Fruit fly (Drosophila melanogaster): Measurements from ENCODE around the gene Ccp84Af.

Ccp84Af gene

dm6 chr3R:6657278-6658246 is 32.5 kb downstream of the Ccp84Af start, which contains the start of the genes CG1307 and twr (continued):
- no peak for TF ChIP-seq CG12769 (tag; optimal IDR thresholded peaks at IDR 0.05)
- TF ChIP-seq Chrac-16 (GFP tag; optimal IDR thresholded peaks at IDR 0.05): peak; percentile 24
- no peak for TF ChIP-seq gem (tag; optimal IDR thresholded peaks at IDR 0.05)
- TF ChIP-seq CG10366 (GFP tag; IDR thresholded peaks at IDR 0.05): no peak
- TF ChIP-seq Nf-YB (GFP tag; optimal IDR thresholded peaks at IDR 0.05): peak; percentile 15
- no peak for TF ChIP-seq wor (GFP tag; IDR thresholded peaks at IDR 0.05)

DNA sequence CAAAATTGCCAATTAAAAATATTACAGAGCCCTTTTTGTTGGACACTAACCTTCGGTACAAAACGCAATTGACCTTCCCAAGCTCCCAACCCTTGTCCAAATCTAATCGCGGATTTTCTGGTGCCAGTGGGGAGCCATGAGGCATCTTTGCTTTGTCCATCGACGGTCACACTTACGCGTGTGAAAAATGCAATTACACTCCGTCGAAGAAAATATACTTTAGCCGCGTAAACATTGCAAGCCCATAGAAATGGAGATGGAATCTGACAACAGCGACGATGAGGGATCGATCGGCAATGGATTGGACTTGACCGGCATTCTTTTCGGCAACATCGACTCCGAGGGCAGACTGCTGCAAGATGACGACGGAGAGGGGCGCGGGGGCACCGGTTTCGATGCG is 43.3 kb downstream of the Ccp84Af start, which contains the start of gene Taf1:
Taf1 (plus strand) TSS at position 150 of the 400 bp plus-strand sequence.
- TF ChIP-seq CG32767 (GFP tag; IDR thresholded peaks at IDR 0.05): no peak
- TF ChIP-seq knrl (GFP tag; IDR thresholded peaks at IDR 0.05; ENCODE audit: partially characterized antibody): peak; percentile 30; the same call in 1 of the 3 replicates
- no peak for TF ChIP-seq Pdp1 (GFP tag; optimal IDR thresholded peaks at IDR 0.05)
- TF ChIP-seq HLH4C (GFP tag; IDR thresholded peaks at IDR 0.05; ENCODE audit: partially characterized antibody): 0 out of 3 replicates have a peak, but pooled peaks have one; percentile 37
- 0 out of 2 replicates have a peak, but pooled peaks have one; percentile 19 for TF ChIP-seq bbx (GFP tag; IDR thresholded peaks at IDR 0.05; ENCODE audit: partially characterized antibody)
- no peak for TF ChIP-seq hkb (optimal IDR thresholded peaks at IDR 0.05)
- 0 out of 2 replicates have a peak, but pooled peaks have one; percentile 9 for TF ChIP-seq hkb (GFP tag; IDR thresholded peaks at IDR 0.05)
- TF ChIP-seq CG15011 (GFP tag; optimal IDR thresholded peaks at IDR 0.05): no peak
- TF ChIP-seq Camta (GFP tag; optimal IDR thresholded peaks at IDR 0.05): no peak
- TF ChIP-seq Dp (GFP tag; optimal IDR thresholded peaks at IDR 0.05): peak; percentile 41
- peak; percentile 26 for TF ChIP-seq Myb (GFP tag; optimal IDR thresholded peaks at IDR 0.05)
- TF ChIP-seq NfI (GFP tag; optimal IDR thresholded peaks at IDR 0.05): no peak
- TF ChIP-seq Rfx (GFP tag; IDR thresholded peaks at IDR 0.05): peak; percentile 45
- peak; percentile 82 for TF ChIP-seq CG13775 (GFP tag; optimal IDR thresholded peaks at IDR 0.05)
- TF ChIP-seq YL-1 (GFP tag; optimal IDR thresholded peaks at IDR 0.05): peak; percentile 66
- peak; percentile 98 for TF ChIP-seq crol (GFP tag; IDR thresholded peaks at IDR 0.05)
- TF ChIP-seq HmgZ (tag; optimal IDR thresholded peaks at IDR 0.05): peak; percentile 64
- TF ChIP-seq CG12659 (GFP tag; optimal IDR thresholded peaks at IDR 0.05): peak; percentile 73
- peak; percentile 52 for TF ChIP-seq CG13287 (GFP tag; IDR thresholded peaks at IDR 0.05; ENCODE audit: partially characterized antibody)
- TF ChIP-seq B-H1 (GFP tag; IDR thresholded peaks at IDR 0.05): no peak
- TF ChIP-seq CG3847 (GFP tag; IDR thresholded peaks at IDR 0.05): peak; percentile 56
- TF ChIP-seq CG30431 (GFP tag; optimal IDR thresholded peaks at IDR 0.05): no peak
- peak; percentile 85 for TF ChIP-seq pita (GFP tag; optimal IDR thresholded peaks at IDR 0.05)
- peak; percentile 66 for TF ChIP-seq CG33213 (GFP tag; optimal IDR thresholded peaks at IDR 0.05)
- TF ChIP-seq ato (GFP tag; IDR thresholded peaks at IDR 0.05; ENCODE audit: partially characterized antibody): 0 out of 2 replicates have a peak, but pooled peaks have one; percentile 32
- peak; percentile 40; the same call in 1 of the 2 replicates for TF ChIP-seq Dref (GFP tag; IDR thresholded peaks at IDR 0.05)
- peak; percentile 66 for TF ChIP-seq Sin3A (optimal IDR thresholded peaks at IDR 0.05)
- TF ChIP-seq Dll (GFP tag; IDR thresholded peaks at IDR 0.05; ENCODE audit: partially characterized antibody): peak; percentile 49; the same call in 2 of the 4 replicates
- TF ChIP-seq lbe (GFP tag; optimal IDR thresholded peaks at IDR 0.05): no peak
- TF ChIP-seq Stat92E (GFP tag; optimal IDR thresholded peaks at IDR 0.05): peak in 1 of 3 experiments; percentile 27
- TF ChIP-seq CG3838 (GFP tag; optimal IDR thresholded peaks at IDR 0.05): no peak
- 0 out of 3 replicates have a peak, but pooled peaks have one; percentile 13 for TF ChIP-seq mld (GFP tag; IDR thresholded peaks at IDR 0.05; ENCODE audit: partially characterized antibody)
- TF ChIP-seq inv (GFP tag; IDR thresholded peaks at IDR 0.05; ENCODE audit: partially characterized antibody): peak; percentile 18; the same call in 1 of the 2 replicates
- TF ChIP-seq amos (GFP tag; IDR thresholded peaks at IDR 0.05; ENCODE audit: partially characterized antibody): peak; percentile 29; the same call in 1 of the 2 replicates
- no peak for TF ChIP-seq Kr (GFP tag; optimal IDR thresholded peaks at IDR 0.05)
- TF ChIP-seq crp (GFP tag; optimal IDR thresholded peaks at IDR 0.05): peak in 1 of 2 experiments; percentile 21
- TF ChIP-seq CG34224 (GFP tag; IDR thresholded peaks at IDR 0.05; ENCODE audit: partially characterized antibody): peak; percentile 33; the same call in 1 of the 3 replicates
- TF ChIP-seq Max (GFP tag; optimal IDR thresholded peaks at IDR 0.05): peak; percentile 5
